Fruit fly (Drosophila melanogaster) S2 (cell line): ENCODE results near the gene path.

Experiments
- CG8478 ChIP-seq: fragments of >200 bp; optimal IDR thresholded peaks from 2 replicates; lab custom pipeline; 2018
- CTCF ChIP-seq, 2 experiments: fragments of >200 bp; optimal IDR thresholded peaks; 2 replicates each; lab custom pipeline; 2018

DNA sequence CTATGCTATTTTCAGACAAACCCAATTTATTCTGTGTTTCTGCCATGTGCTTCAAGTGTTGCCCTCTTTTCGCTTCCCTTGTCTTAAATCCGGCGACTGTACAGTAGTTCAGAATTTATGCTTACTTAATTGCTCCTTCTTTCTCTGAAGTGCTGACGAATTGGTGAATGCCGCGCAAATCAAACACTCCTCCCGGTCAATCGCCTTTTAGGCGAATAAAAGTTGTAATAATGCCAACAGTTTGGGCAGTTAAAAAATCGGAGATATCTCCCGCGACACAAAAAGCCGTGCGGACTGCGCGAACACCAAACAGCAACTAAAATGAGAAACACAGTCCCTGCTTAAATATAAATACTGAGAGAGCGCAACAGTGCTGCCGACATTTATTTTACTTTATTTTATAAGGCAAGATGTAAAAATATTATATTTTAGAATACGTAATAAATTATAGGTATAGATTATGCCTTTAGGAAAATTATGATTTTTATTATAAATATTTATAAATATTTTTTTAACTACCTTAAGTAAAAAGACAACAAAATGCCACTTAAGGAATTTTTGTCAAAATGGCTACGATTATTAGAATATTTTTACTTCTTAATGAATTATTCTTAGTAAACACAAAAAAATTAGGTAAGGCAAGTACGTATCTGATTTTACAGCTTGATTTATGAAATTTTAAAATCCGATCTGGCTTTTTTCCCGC lies at the start of gene path:
- TF ChIP-seq CG8478 (lab: Kevin White, UChicago): no peak
- no peak for TF ChIP-seq CTCF (optimal IDR thresholded peaks at IDR 0.05; lab: Kevin White, UChicago)
